Fruit fly (Drosophila melanogaster): Measurements from ENCODE around the gene ND-15.

Gene ND-15

dm6 chr2L:166115-167069 is 51.9 kb downstream of the ND-15 start (continued):
- TF ChIP-seq HmgZ (tag; optimal IDR thresholded peaks at IDR 0.05), result peak; percentile 89
- TF ChIP-seq CG14710 (tag; optimal IDR thresholded peaks at IDR 0.05), result peak; percentile 52
- peak; percentile 68 for TF ChIP-seq NfI (GFP tag; optimal IDR thresholded peaks at IDR 0.05)
- no peak for TF ChIP-seq CG17802 (tag; optimal IDR thresholded peaks at IDR 0.05)
- no peak for TF ChIP-seq CG14860 (GFP tag; IDR thresholded peaks at IDR 0.05; ENCODE audit: partially characterized antibody)
- peak; percentile 72 for TF ChIP-seq CG12219 (GFP tag; optimal IDR thresholded peaks at IDR 0.05)
- TF ChIP-seq ems (GFP tag; optimal IDR thresholded peaks at IDR 0.05), result peak; percentile 58
- TF ChIP-seq CG6689 (GFP tag; IDR thresholded peaks at IDR 0.05), result no peak
- peak; percentile 6 for TF ChIP-seq az2 (GFP tag; optimal IDR thresholded peaks at IDR 0.05)
- TF ChIP-seq pum (GFP tag; optimal IDR thresholded peaks at IDR 0.05), result peak; percentile 21
- no peak for TF ChIP-seq ind (GFP tag; optimal IDR thresholded peaks at IDR 0.05)
- TF ChIP-seq CG3407 (GFP tag; optimal IDR thresholded peaks at IDR 0.05), result peak; percentile 100
- peak; percentile 73 for TF ChIP-seq nerfin-1 (tag; optimal IDR thresholded peaks at IDR 0.05)
- TF ChIP-seq Chrac-16 (GFP tag; optimal IDR thresholded peaks at IDR 0.05), result no peak
- peak; percentile 40 for TF ChIP-seq CG8089 (GFP tag; optimal IDR thresholded peaks at IDR 0.05)
- no peak for TF ChIP-seq Oaz (GFP tag; IDR thresholded peaks at IDR 0.05)
- no peak for TF ChIP-seq ranshi (GFP tag; IDR thresholded peaks at IDR 0.05)
- TF ChIP-seq ewg (GFP tag; optimal IDR thresholded peaks at IDR 0.05), result peak; percentile 12
- TF ChIP-seq CG13287 (GFP tag; IDR thresholded peaks at IDR 0.05; ENCODE audit: partially characterized antibody), result no peak
- no peak for TF ChIP-seq Aef1 (GFP tag; IDR thresholded peaks at IDR 0.05)
- no peak for TF ChIP-seq fd96Cb (tag; optimal IDR thresholded peaks at IDR 0.05)
- no peak for TF ChIP-seq sim (GFP tag; IDR thresholded peaks at IDR 0.05)
- TF ChIP-seq Bgb (GFP tag; IDR thresholded peaks at IDR 0.05; ENCODE audit: partially characterized antibody), result no peak
- peak; percentile 11 for TF ChIP-seq HmgD (GFP tag; optimal IDR thresholded peaks at IDR 0.05)
- TF ChIP-seq dysf (GFP tag; IDR thresholded peaks at IDR 0.05), result no peak
- peak; percentile 81 for TF ChIP-seq ATbp (GFP tag; optimal IDR thresholded peaks at IDR 0.05)
- peak; percentile 43 for TF ChIP-seq CG7271 (tag; optimal IDR thresholded peaks at IDR 0.05)
- TF ChIP-seq CG18262 (tag; optimal IDR thresholded peaks at IDR 0.05), result peak; percentile 54
- TF ChIP-seq Mrtf (GFP tag; IDR thresholded peaks at IDR 0.05), result no peak
- no peak for TF ChIP-seq HLH3B (GFP tag; IDR thresholded peaks at IDR 0.05)
- TF ChIP-seq Abd-B (GFP tag; optimal IDR thresholded peaks at IDR 0.05), result no peak
- TF ChIP-seq CG17186 (GFP tag; optimal IDR thresholded peaks at IDR 0.05), result no peak
- TF ChIP-seq Ptx1 (GFP tag; IDR thresholded peaks at IDR 0.05), result no peak
- peak; percentile 64 for TF ChIP-seq Fer2 (tag; optimal IDR thresholded peaks at IDR 0.05)
- TF ChIP-seq ttk (GFP tag; IDR thresholded peaks at IDR 0.05), result no peak
- TF ChIP-seq CG6813 (GFP tag; optimal IDR thresholded peaks at IDR 0.05), result peak; percentile 91
- TF ChIP-seq NFAT (GFP tag; IDR thresholded peaks at IDR 0.05), result no peak
- no peak for TF ChIP-seq CG17361 (GFP tag; IDR thresholded peaks at IDR 0.05)
- no peak for TF ChIP-seq prd (optimal IDR thresholded peaks at IDR 0.05)
- TF ChIP-seq prd (GFP tag; IDR thresholded peaks at IDR 0.05), result no peak
- TF ChIP-seq Side (GFP tag; optimal IDR thresholded peaks at IDR 0.05), result peak; percentile 87
- no peak for TF ChIP-seq bowl (GFP tag; IDR thresholded peaks at IDR 0.05)
- no peak for TF ChIP-seq cad (GFP tag; optimal IDR thresholded peaks at IDR 0.05)
- TF ChIP-seq D (optimal IDR thresholded peaks at IDR 0.05), result no peak
- TF ChIP-seq D (GFP tag; optimal IDR thresholded peaks at IDR 0.05), result peak; percentile 61
- TF ChIP-seq CG12659 (GFP tag; optimal IDR thresholded peaks at IDR 0.05), result peak; percentile 85
- no peak for TF ChIP-seq stc (GFP tag; IDR thresholded peaks at IDR 0.05)
- no peak for TF ChIP-seq usp (GFP tag; optimal IDR thresholded peaks at IDR 0.05)
- no peak for TF ChIP-seq H2.0 (GFP tag; IDR thresholded peaks at IDR 0.05)
- peak; percentile 59 for TF ChIP-seq Sox102F (GFP tag; optimal IDR thresholded peaks at IDR 0.05)
